Worm (Caenorhabditis elegans): ENCODE measurements around the gene T05G5.1.
A peak's percentile ranks its signal among the peaks of the same experiment; 100 is the strongest.

Gene T05G5.1

DNA sequence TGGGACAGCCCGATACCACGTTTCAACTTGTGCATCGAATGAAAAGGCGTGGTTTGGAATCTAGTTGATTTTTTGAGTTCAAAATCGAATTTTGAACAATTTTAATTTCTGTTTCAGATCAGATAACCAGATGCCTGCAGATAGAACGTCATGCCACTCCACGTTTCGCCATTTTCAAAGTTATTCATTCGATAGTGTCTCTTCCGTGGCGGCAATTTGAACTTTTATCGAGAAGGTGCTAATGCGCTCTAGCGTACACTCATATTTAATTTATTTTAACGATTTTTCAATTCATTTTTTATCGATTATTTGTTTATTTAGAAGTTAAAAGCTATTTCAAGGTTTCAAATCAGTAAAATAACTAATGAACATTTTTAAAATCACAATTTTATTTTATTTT lies 32.8 kb upstream of the T05G5.1 start (continued):
- TF ChIP-seq mes-4 (tag; optimal IDR thresholded peaks at IDR 0.05): no peak
- TF ChIP-seq sdz-38 (tag; optimal IDR thresholded peaks at IDR 0.05): no peak

DNA sequence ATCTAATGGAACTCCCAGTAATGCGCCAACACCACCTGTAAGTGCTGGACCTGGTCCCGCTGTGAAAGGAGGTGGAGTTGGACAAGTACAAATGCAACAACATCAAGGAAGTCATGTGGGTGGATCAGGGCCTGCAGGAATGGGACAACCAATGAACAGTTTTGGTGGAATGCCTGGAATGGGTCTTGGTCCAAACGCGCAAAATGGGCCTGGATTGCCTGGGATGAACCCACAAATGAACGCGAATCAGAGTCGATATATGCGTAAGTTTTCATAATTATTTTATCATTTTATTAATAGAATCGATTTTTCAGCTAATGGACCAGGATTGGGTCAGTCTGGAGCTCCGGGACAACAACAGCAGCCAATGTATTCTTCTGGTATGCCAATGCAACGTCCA lies 29.3 kb upstream of the T05G5.1 start:
- no peak for TF ChIP-seq C17E4.6 (GFP tag; IDR thresholded peaks at IDR 0.05)
- TF ChIP-seq zfh-2 (GFP tag; conservative IDR thresholded peaks at IDR 0.05): 0 out of 2 replicates have a peak, but pooled peaks have one; percentile 26

DNA sequence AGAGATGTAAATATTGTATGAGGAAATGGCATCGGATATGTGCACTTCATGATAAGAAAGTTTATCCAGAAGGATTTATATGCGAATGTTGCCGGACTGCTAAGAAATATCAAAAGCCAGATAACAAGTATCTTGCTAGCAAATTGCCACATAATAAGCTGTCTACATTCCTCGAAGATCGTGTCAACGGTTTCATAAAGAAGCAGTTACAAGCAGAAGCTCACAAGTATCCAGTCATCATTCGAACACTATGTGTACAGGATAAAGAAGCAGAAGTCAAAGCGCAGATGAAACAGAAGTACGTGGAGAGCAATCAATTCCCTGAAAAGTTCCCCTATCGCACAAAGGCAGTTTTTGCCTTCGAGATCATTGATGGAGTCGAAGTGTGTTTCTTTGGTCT lies 27.5 kb upstream of the T05G5.1 start:
- no peak for TF ChIP-seq ztf-6 (GFP tag; IDR thresholded peaks at IDR 0.05)
- TF ChIP-seq hsf-1 (GFP tag; IDR thresholded peaks at IDR 0.05): 0 out of 2 replicates have a peak, but pooled peaks have one; percentile 18

DNA sequence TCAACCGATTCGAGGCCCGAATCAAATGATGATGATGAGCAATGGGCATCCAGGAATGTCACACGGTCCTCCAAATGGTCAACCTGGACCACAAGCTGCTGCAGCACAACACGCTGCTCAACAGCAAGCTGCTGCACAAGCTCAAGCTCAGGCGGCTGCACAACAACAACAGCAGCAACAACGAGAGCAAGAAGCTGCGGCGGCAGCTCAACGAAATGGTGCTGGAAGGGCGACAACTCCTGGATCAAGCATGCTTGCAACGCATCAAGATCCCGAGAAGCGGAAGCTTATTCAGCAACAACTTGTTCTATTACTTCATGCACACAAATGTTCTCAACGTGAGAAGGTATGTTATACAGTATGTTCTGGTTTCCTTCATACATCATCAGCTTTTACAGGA lies 24.9 kb upstream of the T05G5.1 start:
- no peak for TF ChIP-seq attf-5 (GFP tag; optimal IDR thresholded peaks at IDR 0.05)
- TF ChIP-seq zfh-2 (GFP tag; conservative IDR thresholded peaks at IDR 0.05): peak; percentile 54; the same call in 1 of the 2 replicates
- TF ChIP-seq Y79H2A.3 (GFP tag; conservative IDR thresholded peaks at IDR 0.05): no peak
- TF ChIP-seq zim-3 (tag; optimal IDR thresholded peaks at IDR 0.05): peak; percentile 7
- TF ChIP-seq egrh-3 (GFP tag; IDR thresholded peaks at IDR 0.05): 0 out of 2 replicates have a peak, but pooled peaks have one; percentile 30
- TF ChIP-seq efl-1 (GFP tag; optimal IDR thresholded peaks at IDR 0.05): no peak
- TF ChIP-seq F52B5.7 (tag; optimal IDR thresholded peaks at IDR 0.05): no peak
- TF ChIP-seq tbp1 (GFP tag; optimal IDR thresholded peaks at IDR 0.05): no peak
- no peak for TF ChIP-seq ccch-3 (GFP tag; optimal IDR thresholded peaks at IDR 0.05)
- peak; percentile 40; the same call in 1 of the 2 replicates for TF ChIP-seq nfyb-1 (GFP tag; IDR thresholded peaks at IDR 0.05)
- TF ChIP-seq F39B2.1 (GFP tag; IDR thresholded peaks at IDR 0.05): no peak

DNA sequence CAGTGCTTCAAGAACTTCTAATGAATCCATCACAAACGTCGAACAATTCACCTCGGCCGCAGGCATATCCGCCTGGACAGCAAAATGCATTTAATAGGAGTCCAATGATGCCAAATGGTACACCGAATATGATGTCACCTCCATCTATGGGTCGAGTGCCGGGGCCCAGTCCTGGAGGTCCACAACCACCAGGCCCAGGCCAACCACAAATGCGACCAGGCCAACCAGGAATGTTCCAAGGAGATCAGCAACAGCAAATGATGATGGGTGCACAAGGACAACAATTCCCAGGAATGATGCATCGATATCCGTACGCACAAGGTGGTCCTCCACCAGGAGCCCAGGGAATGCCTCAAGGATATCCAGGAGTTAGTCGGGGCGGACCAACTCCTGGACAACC lies 24.0 kb upstream of the T05G5.1 start:
- TF ChIP-seq zfh-2 (GFP tag; conservative IDR thresholded peaks at IDR 0.05) (peak; percentile 35; the same call in 1 of the 2 replicates), F39B2.1 (GFP tag; IDR thresholded peaks at IDR 0.05) (no peak), K11D2.4 (GFP tag; IDR thresholded peaks at IDR 0.05) (0 out of 2 replicates have a peak, but pooled peaks have one; percentile 30)

DNA sequence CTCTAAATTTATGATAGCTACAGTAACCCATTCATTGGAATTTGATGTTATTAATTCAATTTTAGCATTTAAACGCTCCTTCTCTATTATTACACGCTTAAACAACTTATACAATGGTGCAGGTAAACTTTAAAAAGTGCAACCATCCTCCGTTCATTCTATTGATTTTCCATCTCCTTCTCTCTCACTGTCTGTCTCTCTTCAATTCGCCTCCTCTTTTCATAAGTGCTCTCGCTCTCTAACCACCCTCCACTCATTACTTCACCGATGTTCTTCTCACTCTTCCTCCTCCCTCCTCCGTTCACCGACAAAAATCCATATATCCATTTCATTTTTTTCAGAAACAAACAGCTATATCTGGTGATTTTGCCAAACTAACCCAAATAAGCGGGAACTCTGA lies 23.0 kb upstream of the T05G5.1 start, which contains the start of gene cbp-1:
cbp-1 (plus strand) TSS at position 335 of the 400 bp plus-strand sequence.
- TF ChIP-seq K12H6.12 (tag; optimal IDR thresholded peaks at IDR 0.05) (no peak), ztf-6 (GFP tag; IDR thresholded peaks at IDR 0.05) (no peak), fkh-3 (tag; optimal IDR thresholded peaks at IDR 0.05) (no peak), madf-8 (GFP tag; conservative IDR thresholded peaks at IDR 0.05) (no peak), pbrm-1 (GFP tag; IDR thresholded peaks at IDR 0.05) (0 out of 2 replicates have a peak, but pooled peaks have one; percentile 11), madf-3 (GFP tag; IDR thresholded peaks at IDR 0.05) (0 out of 2 replicates have a peak, but pooled peaks have one; percentile 58), bed-1 (GFP tag; IDR thresholded peaks at IDR 0.05) (no peak), nfya-2 (GFP tag; IDR thresholded peaks at IDR 0.05) (no peak), mcd-1 (GFP tag; IDR thresholded peaks at IDR 0.05) (0 out of 2 replicates have a peak, but pooled peaks have one; percentile 5), nhr-120 (GFP tag; IDR thresholded peaks at IDR 0.05) (no peak), madf-10 (tag; optimal IDR thresholded peaks at IDR 0.05) (no peak), ama-1 (optimal IDR thresholded peaks at IDR 0.05) (no peak), ama-1 (GFP tag; optimal IDR thresholded peaks at IDR 0.05) (no peak), nhr-90 (tag; optimal IDR thresholded peaks at IDR 0.05) (no peak), ztf-3 (GFP tag; optimal IDR thresholded peaks at IDR 0.05) (no peak), lag-1 (GFP tag; IDR thresholded peaks at IDR 0.05) (no peak), hmg-1.2 (GFP tag; IDR thresholded peaks at IDR 0.05) (peak; percentile 90)

All from whole organism, young adult.